Worm (Caenorhabditis elegans) whole organism, young adult: ENCODE results near the gene K09D9.1.

Experiments
- B0035.1 ChIP-seq: sonication (generic microtip); optimal IDR thresholded peaks from 2 replicates; lab custom pipeline; 2016; ENCODE audit warnings: missing genetic modification characterization, mild to moderate bottlenecking, missing compliant biosample characterization, missing genotype, missing genetic modification reagents
- B0261.1 ChIP-seq: sonication (generic microtip); optimal IDR thresholded peaks from 2 replicates; lab custom pipeline; 2016; ENCODE audit warnings: mild to moderate bottlenecking, missing genetic modification characterization, moderate library complexity, missing compliant biosample characterization
- D2030.7 ChIP-seq: fragments of 200-800 bp; sonication (Bioruptor generic); IDR thresholded peaks from 2 replicates; pipeline ENCODE4 v1.3.6; 2022; ENCODE audit warnings: missing genetic modification reagents, missing genetic modification characterization, missing compliant biosample characterization
- F37B4.10 ChIP-seq: fragments of 200-800 bp; sonication (Bioruptor generic); IDR thresholded peaks from 2 replicates; pipeline ENCODE4 v1.3.6; 2022; ENCODE audit warnings: missing genetic modification characterization, missing compliant biosample characterization
- F39B2.1 ChIP-seq: fragments of 200-800 bp; sonication (Bioruptor generic); IDR thresholded peaks from 2 replicates; pipeline ENCODE4 v1.3.6; 2022; ENCODE audit warnings: missing genetic modification reagents, missing genetic modification characterization, missing compliant biosample characterization
- Y53F4B.3 ChIP-seq: fragments of 200-800 bp; sonication (Bioruptor generic); IDR thresholded peaks from 2 replicates; pipeline ENCODE4 v1.3.6; 2022; ENCODE audit warnings: missing genetic modification reagents, missing genetic modification characterization, missing compliant biosample characterization
- Y67H2A.10 ChIP-seq: fragments of 200-800 bp; sonication (Bioruptor generic); conservative IDR thresholded peaks from 2 replicates; pipeline ENCODE4 v1.3.6; 2022; ENCODE audit warnings: missing genetic modification reagents, missing genetic modification characterization, missing compliant biosample characterization
- ZK185.1 ChIP-seq: sonication (generic microtip); optimal IDR thresholded peaks from 2 replicates; lab custom pipeline; 2016; ENCODE audit warnings: mild to moderate bottlenecking, missing genetic modification characterization, missing compliant biosample characterization; ENCODE audit not compliant: poor library complexity, severe bottlenecking
- attf-5 ChIP-seq: fragments of 200-800 bp; sonication (Bioruptor generic); optimal IDR thresholded peaks from 2 replicates; lab custom pipeline; 2018; ENCODE audit warnings: mild to moderate bottlenecking, missing genetic modification characterization, missing compliant biosample characterization
- attf-6 ChIP-seq: fragments of 200-800 bp; sonication (Bioruptor generic); IDR thresholded peaks from 2 replicates; pipeline ENCODE4 v1.3.6; 2022; ENCODE audit warnings: missing genetic modification reagents, missing genetic modification characterization, missing compliant biosample characterization
- bed-2 ChIP-seq: fragments of 200-800 bp; sonication (Bioruptor generic); IDR thresholded peaks from 2 replicates; pipeline ENCODE4 v1.3.6; 2022; ENCODE audit warnings: missing genetic modification reagents, missing genetic modification characterization, missing compliant biosample characterization
- cebp-1 ChIP-seq, 2 experiments: fragments of 200-800 bp in 1 of 2; sonication (Bioruptor generic) in 1 of 2; sonication (generic microtip) in 1 of 2; IDR thresholded peaks in 1 of 2; optimal IDR thresholded peaks in 1 of 2; 2 replicates each; pipeline versions ENCODE4 v1.3.6 to Lab custom; 2017 to 2022; ENCODE audit warnings: missing compliant biosample characterization in 2 of 2, missing genetic modification characterization in 2 of 2, mild to moderate bottlenecking in 1 of 2, missing genetic modification reagents in 1 of 2, moderate library complexity in 1 of 2
- cebp-2 ChIP-seq: fragments of 200-800 bp; sonication (Bioruptor generic); IDR thresholded peaks from 2 replicates; pipeline ENCODE4 v1.3.6; 2022; ENCODE audit warnings: missing genetic modification characterization, missing compliant biosample characterization
- ceh-91 ChIP-seq: fragments of 200-800 bp; sonication (Bioruptor generic); IDR thresholded peaks from 2 replicates; pipeline ENCODE4 v1.3.6; 2022; ENCODE audit warnings: missing genetic modification reagents, missing genetic modification characterization, missing compliant biosample characterization
- gei-17 ChIP-seq: fragments of 200-800 bp; sonication (Bioruptor generic); optimal IDR thresholded peaks from 2 replicates; lab custom pipeline; 2018; ENCODE audit warnings: mild to moderate bottlenecking, missing genetic modification characterization, missing compliant biosample characterization
- hlh-26 ChIP-seq: fragments of 200-800 bp; sonication (Bioruptor generic); conservative IDR thresholded peaks from 2 replicates; pipeline ENCODE4 v1.3.6; 2022; ENCODE audit warnings: missing genetic modification reagents, missing genetic modification characterization, missing compliant biosample characterization
- let-526 ChIP-seq: fragments of 200-800 bp; sonication (Bioruptor generic); IDR thresholded peaks from 2 replicates; pipeline ENCODE4 v1.3.6; 2022; ENCODE audit warnings: missing genetic modification reagents, missing genetic modification characterization, missing compliant biosample characterization
- let-607 ChIP-seq, 2 experiments: fragments of 200-800 bp in 1 of 2; sonication (Bioruptor generic) in 1 of 2; sonication (generic microtip) in 1 of 2; optimal IDR thresholded peaks; 2 replicates each; lab custom pipeline; 2016 to 2018; ENCODE audit warnings: mild to moderate bottlenecking in 2 of 2, missing compliant biosample characterization in 2 of 2, missing genetic modification characterization in 2 of 2, moderate library complexity in 2 of 2, missing genotype in 1 of 2
- lin-26 ChIP-seq: fragments of 200-800 bp; sonication (Bioruptor generic); IDR thresholded peaks from 2 replicates; pipeline ENCODE4 v1.3.6; 2022; ENCODE audit warnings: missing genetic modification reagents, missing genetic modification characterization, missing compliant biosample characterization
- lin-35 ChIP-seq, 3 experiments: fragments of 150-350 bp in 2 of 3; sonication (generic microtip) in 1 of 3; optimal IDR thresholded peaks; 2 replicates each; lab custom pipeline; 2014 to 2018; ENCODE audit warnings: missing biosample characterization in 3 of 3, missing genetic modification characterization in 3 of 3, missing genetic modification reagents in 3 of 3
- lin-54 ChIP-seq: fragments of 200-800 bp; sonication (Bioruptor generic); optimal IDR thresholded peaks from 2 replicates; lab custom pipeline; 2018; ENCODE audit warnings: mild to moderate bottlenecking, missing genetic modification characterization, missing compliant biosample characterization
- lsl-1 ChIP-seq: fragments of 200-800 bp; sonication (Bioruptor generic); optimal IDR thresholded peaks from 2 replicates; lab custom pipeline; 2018; ENCODE audit warnings: mild to moderate bottlenecking, missing genetic modification characterization, moderate library complexity, missing compliant biosample characterization
- madf-10 ChIP-seq: sonication (generic microtip); optimal IDR thresholded peaks from 2 replicates; lab custom pipeline; 2016; ENCODE audit warnings: mild to moderate bottlenecking, missing genetic modification characterization, missing compliant biosample characterization
- madf-6 ChIP-seq: fragments of 200-800 bp; sonication (Bioruptor generic); IDR thresholded peaks from 2 replicates; pipeline ENCODE4 v1.3.6; 2022; ENCODE audit warnings: missing genetic modification reagents, missing genetic modification characterization, missing compliant biosample characterization
- madf-8 ChIP-seq: fragments of 200-800 bp; sonication (Bioruptor generic); conservative IDR thresholded peaks from 2 replicates; pipeline ENCODE4 v1.3.6; 2022; ENCODE audit warnings: missing genetic modification reagents, missing genetic modification characterization, missing compliant biosample characterization
- mel-28 ChIP-seq: sonication (generic microtip); optimal IDR thresholded peaks from 2 replicates; lab custom pipeline; 2016; ENCODE audit warnings: borderline replicate concordance, mild to moderate bottlenecking, missing genetic modification characterization, missing compliant biosample characterization
- mes-4 ChIP-seq: sonication (generic microtip); optimal IDR thresholded peaks from 2 replicates; lab custom pipeline; 2016; ENCODE audit warnings: missing genotype, missing genetic modification characterization, missing compliant biosample characterization
- nhr-179 ChIP-seq: sonication (generic microtip); optimal IDR thresholded peaks from 2 replicates; lab custom pipeline; 2016; ENCODE audit warnings: mild to moderate bottlenecking, missing genetic modification characterization, missing compliant biosample characterization
- nhr-80 ChIP-seq: sonication (generic microtip); optimal IDR thresholded peaks from 2 replicates; lab custom pipeline; 2016; ENCODE audit warnings: missing genetic modification characterization, missing compliant biosample characterization
- nhr-90 ChIP-seq: sonication (generic microtip); optimal IDR thresholded peaks from 2 replicates; lab custom pipeline; 2016; ENCODE audit warnings: missing genotype, mild to moderate bottlenecking, missing genetic modification characterization, missing compliant biosample characterization
- pha-4 ChIP-seq: fragments of 150-350 bp; sonication (generic microtip); optimal IDR thresholded peaks from 2 replicates; lab custom pipeline; 2014; ENCODE audit warnings: missing biosample characterization, missing genetic modification reagents, missing genetic modification characterization
- sdz-38 ChIP-seq: sonication (generic microtip); optimal IDR thresholded peaks from 2 replicates; lab custom pipeline; 2016; ENCODE audit warnings: missing genotype, missing genetic modification characterization, missing compliant biosample characterization
- sea-2 ChIP-seq: fragments of 200-800 bp; sonication (Bioruptor generic); IDR thresholded peaks from 2 replicates; pipeline ENCODE4 v1.3.6; 2022; ENCODE audit warnings: missing genetic modification characterization, missing compliant biosample characterization
- snpc-3.4 ChIP-seq: sonication (generic microtip); optimal IDR thresholded peaks from 2 replicates; lab custom pipeline; 2017; ENCODE audit warnings: missing genetic modification characterization, mild to moderate bottlenecking, missing compliant biosample characterization, antibody characterized with exemption, moderate library complexity, missing genotype, missing genetic modification reagents
- sptf-2 ChIP-seq: fragments of 200-800 bp; sonication (Bioruptor generic); optimal IDR thresholded peaks from 2 replicates; lab custom pipeline; 2018; ENCODE audit warnings: mild to moderate bottlenecking, missing genetic modification characterization, missing compliant biosample characterization
- tbx-9 ChIP-seq: sonication (generic microtip); optimal IDR thresholded peaks from 2 replicates; lab custom pipeline; 2016; ENCODE audit warnings: borderline replicate concordance, missing genetic modification characterization, inconsistent platforms, missing compliant biosample characterization
- unc-62 ChIP-seq: fragments of 150-350 bp; optimal IDR thresholded peaks from 2 replicates; lab custom pipeline; 2014; ENCODE audit warnings: missing biosample characterization, missing genetic modification reagents, missing genetic modification characterization
- ztf-18 ChIP-seq: sonication (generic microtip); optimal IDR thresholded peaks from 2 replicates; lab custom pipeline; 2016; ENCODE audit warnings: missing genotype, mild to moderate bottlenecking, missing genetic modification characterization, missing compliant biosample characterization
- ztf-22 ChIP-seq: fragments of 200-800 bp; sonication (Bioruptor generic); optimal IDR thresholded peaks from 2 replicates; lab custom pipeline; 2018; ENCODE audit warnings: mild to moderate bottlenecking, missing genetic modification characterization, moderate library complexity, missing compliant biosample characterization

K09D9.1 gene

ce11 chrV:4038110-4038509, 13.3 kb downstream of the K09D9.1 start, which contains the start of gene C49G7.12:
TSS of gene C49G7.12 (plus strand) at chrV:4038410.
- TF ChIP-seq D2030.7 (GFP tag; lab: Robert Waterston, UW) (no peak), let-526 (GFP tag; lab: Robert Waterston, UW) (no peak), Y67H2A.10 (GFP tag; lab: Robert Waterston, UW) (no peak)
- TF ChIP-seq, all 124 proteins: peak for 0

DNA sequence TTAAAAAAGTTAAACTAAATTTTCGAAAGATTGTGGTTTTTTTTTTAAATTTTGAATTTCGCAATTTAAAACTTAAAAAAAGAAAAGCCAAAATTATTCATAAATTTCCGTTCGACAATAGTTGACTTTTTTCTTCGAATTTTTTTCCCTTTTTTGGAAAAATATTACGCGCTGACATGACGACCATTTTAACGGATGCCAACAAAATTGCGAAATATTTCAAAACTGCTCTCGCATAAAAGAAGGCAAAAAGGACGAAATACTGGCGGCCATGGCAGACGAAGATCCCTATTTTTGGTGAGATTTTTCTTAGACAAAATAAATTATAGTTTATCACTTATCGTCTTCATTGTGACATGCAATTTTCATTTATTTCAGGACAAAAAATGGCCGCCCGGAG, 13.7 kb downstream of the K09D9.1 start:
- TF ChIP-seq nhr-179 (tag; lab: Kevin White, UChicago) (no peak), B0035.1 (tag; lab: Kevin White, UChicago) (no peak), F37B4.10 (no peak), cebp-1 (GFP tag; IDR thresholded peaks at IDR 0.05; lab: Robert Waterston, UW) (no peak), cebp-1 (tag; optimal IDR thresholded peaks at IDR 0.05; lab: Kevin White, UChicago) (peak; percentile 91), ZK185.1 (no peak), snpc-3.4 (tag; lab: Kevin White, UChicago) (no peak), let-526 (GFP tag; lab: Robert Waterston, UW) (no peak)
- TF ChIP-seq, all 124 proteins: peak for 1

- TF ChIP-seq pha-4 (tag; lab: Kevin White, UChicago) (no peak), let-607 (tag; optimal IDR thresholded peaks at IDR 0.05; lab: Kevin White, UChicago) (no peak), nhr-80 (tag; lab: Kevin White, UChicago) (peak; percentile 30), ztf-22 (GFP tag; lab: Kevin White, UChicago) (no peak), sea-2 (GFP tag; lab: Robert Waterston, UW) (no peak), gei-17 (GFP tag; lab: Kevin White, UChicago) (no peak), Y67H2A.10 (GFP tag; lab: Robert Waterston, UW) (no peak), lin-35 (GFP tag; optimal IDR thresholded peaks at IDR 0.05; lab: Kevin White, UChicago) (no peak), madf-10 (tag; lab: Kevin White, UChicago) (no peak), ceh-91 (GFP tag; lab: Robert Waterston, UW) (no peak), cebp-2 (GFP tag; lab: Robert Waterston, UW) (peak; percentile 85; the same call in 1 of the 2 replicates), attf-5 (GFP tag; lab: Kevin White, UChicago) (peak; percentile 35), ztf-18 (tag; lab: Kevin White, UChicago) (no peak), mel-28 (tag; lab: Kevin White, UChicago) (no peak), cebp-1 (GFP tag; IDR thresholded peaks at IDR 0.05; lab: Robert Waterston, UW) (peak; percentile 98), cebp-1 (tag; optimal IDR thresholded peaks at IDR 0.05; lab: Kevin White, UChicago) (peak; percentile 100), nhr-90 (tag; lab: Kevin White, UChicago) (no peak), lin-54 (no peak), sptf-2 (GFP tag; lab: Kevin White, UChicago) (no peak), tbx-9 (no peak), unc-62 (peak; percentile 51), sdz-38 (tag; lab: Kevin White, UChicago) (no peak)
Observed at ce11 chrV:4041853-4042424, 17.1 kb downstream of the K09D9.1 start, which contains the start of the genes C49G7.10 and irg-2. TSS of gene C49G7.10 (minus strand) at chrV:4042021. TSS of gene irg-2 (plus strand) at chrV:4042181.

DNA sequence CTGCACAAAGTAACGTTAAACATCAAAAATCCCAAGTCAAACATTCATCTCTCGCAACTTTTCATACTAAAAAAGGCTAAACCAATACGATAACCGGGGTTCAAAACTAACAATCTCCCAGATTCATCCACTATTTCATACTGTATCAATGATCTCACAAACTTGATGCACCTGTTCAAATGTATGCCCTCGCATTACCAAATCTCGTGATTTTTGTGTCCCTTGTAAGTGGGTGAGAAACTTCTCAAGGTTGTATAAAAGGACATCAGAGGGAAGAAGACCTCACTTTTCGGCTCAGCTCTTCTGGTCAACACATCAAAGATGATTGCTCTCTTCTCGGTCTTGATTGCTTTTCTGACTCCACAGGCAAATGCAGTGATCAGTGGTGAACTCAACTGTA, 18.8 kb downstream of the K09D9.1 start, which contains the start of gene phat-3:
Gene phat-3, plus strand, starts transcription at position 301 of the 400 bp plus-strand sequence.
- TF ChIP-seq F37B4.10 (0 out of 2 replicates have a peak, but pooled peaks have one; percentile 52), F39B2.1 (GFP tag; lab: Robert Waterston, UW) (no peak)

ce11 chrV:4046122-4046521, 21.3 kb downstream of the K09D9.1 start, which contains the start of gene phat-7:
TSS of gene phat-7 (plus strand) at chrV:4046422.
- no peak for TF ChIP-seq madf-6 (GFP tag; lab: Robert Waterston, UW)
- no peak for TF ChIP-seq madf-8
- no peak for TF ChIP-seq bed-2 (GFP tag; lab: Robert Waterston, UW)
- TF ChIP-seq hlh-26, result no peak
- TF ChIP-seq nhr-90 (tag; lab: Kevin White, UChicago), result no peak
- TF ChIP-seq lin-26 (GFP tag; lab: Robert Waterston, UW), result no peak
- no peak for TF ChIP-seq ceh-91 (GFP tag; lab: Robert Waterston, UW)
- no peak for TF ChIP-seq Y53F4B.3 (GFP tag; lab: Robert Waterston, UW)
- no peak for TF ChIP-seq mes-4 (tag; lab: Kevin White, UChicago)
- TF ChIP-seq lsl-1, result no peak
- TF ChIP-seq attf-6 (GFP tag; lab: Robert Waterston, UW), result no peak
- no peak for TF ChIP-seq B0261.1 (tag; lab: Kevin White, UChicago)
- no peak for TF ChIP-seq F37B4.10
- TF ChIP-seq, all 124 proteins: peak for 0
